Worm (Caenorhabditis elegans) whole organism, L4 larva: ENCODE measurements around the gene ZK829.1.

Source experiments
- D1046.2 ChIP-seq: fragments of 200-800 bp; sonication (Bioruptor generic); IDR thresholded peaks from 2 replicates; pipeline ENCODE4 v1.3.6; 2022; ENCODE audit warnings: missing genetic modification characterization, missing compliant biosample characterization
- F37D6.2 ChIP-seq: sonication (generic microtip); optimal IDR thresholded peaks from 2 replicates; lab custom pipeline; 2016; ENCODE audit warnings: mild to moderate bottlenecking, missing genetic modification characterization, missing compliant biosample characterization
- F44E2.7 ChIP-seq: fragments of 200-800 bp; sonication (Bioruptor generic); IDR thresholded peaks from 2 replicates; pipeline ENCODE4 v2.1.2; 2022; ENCODE audit warnings: missing genetic modification characterization, missing compliant biosample characterization
- F49E8.2 ChIP-seq: sonication (generic microtip); optimal IDR thresholded peaks from 2 replicates; lab custom pipeline; 2016; ENCODE audit warnings: missing compliant biosample characterization, mild to moderate bottlenecking, missing genetic modification characterization, borderline replicate concordance
- Y105C5A.15 ChIP-seq: fragments of 200-800 bp; sonication (Bioruptor generic); IDR thresholded peaks from 2 replicates; pipeline ENCODE4 v1.3.6; 2022; ENCODE audit warnings: missing genetic modification characterization, missing compliant biosample characterization
- Y48G9A.11 ChIP-seq: fragments of 200-800 bp; sonication (Bioruptor generic); IDR thresholded peaks from 2 replicates; pipeline ENCODE4 v1.3.6; 2022; ENCODE audit warnings: missing genetic modification reagents, missing genetic modification characterization, missing compliant biosample characterization
- Y5F2A.4 ChIP-seq: fragments of 200-800 bp; sonication (Bioruptor generic); optimal IDR thresholded peaks from 2 replicates; lab custom pipeline; 2018; ENCODE audit warnings: mild to moderate bottlenecking, missing genetic modification characterization, missing compliant biosample characterization
- Y75B8A.6 ChIP-seq: fragments of 200-800 bp; sonication (Bioruptor generic); IDR thresholded peaks from 2 replicates; pipeline ENCODE4 v1.3.6; 2022; ENCODE audit warnings: missing genetic modification reagents, missing genetic modification characterization, missing compliant biosample characterization
- ZK546.5 ChIP-seq, 2 experiments: sonication (generic microtip); optimal IDR thresholded peaks; 2 replicates each; lab custom pipeline; 2017; ENCODE audit warnings: missing biosample characterization in 2 of 2, missing genetic modification characterization in 2 of 2
- aha-1 ChIP-seq: fragments of 150-350 bp; peaks from one replicate; lab custom pipeline; 2014; ENCODE audit warnings: missing biosample characterization, missing genetic modification characterization
- ama-1 ChIP-seq: fragments of 150-350 bp; optimal IDR thresholded peaks from 2 replicates; lab custom pipeline; 2014; ENCODE audit warnings: inconsistent platforms, mixed read lengths
- attf-4 ChIP-seq: sonication (generic microtip); optimal IDR thresholded peaks from 3 replicates; lab custom pipeline; 2017; ENCODE audit warnings: missing biosample characterization, missing genetic modification characterization
- ceh-44 ChIP-seq: fragments of 200-800 bp; sonication (Bioruptor generic); IDR thresholded peaks from 2 replicates; pipeline ENCODE4 v1.3.6; 2022; ENCODE audit warnings: missing genetic modification reagents, missing genetic modification characterization, missing compliant biosample characterization
- ceh-62 ChIP-seq: sonication (generic microtip); optimal IDR thresholded peaks from 2 replicates; lab custom pipeline; 2017; ENCODE audit warnings: missing biosample characterization, missing genetic modification characterization
- ces-1 ChIP-seq: fragments of 150-350 bp; sonication (generic microtip); optimal IDR thresholded peaks from 4 replicates; lab custom pipeline; 2014; ENCODE audit warnings: missing biosample characterization, missing genetic modification reagents, missing genetic modification characterization
- daf-12 ChIP-seq: fragments of 150-350 bp; optimal IDR thresholded peaks from 2 replicates; lab custom pipeline; 2014; ENCODE audit warnings: missing biosample characterization, missing genetic modification reagents, missing genetic modification characterization
- daf-16 ChIP-seq, 3 experiments: sonication (generic microtip); optimal IDR thresholded peaks; 2 replicates each; lab custom pipeline; 2016 to 2017; ENCODE audit warnings: missing genetic modification characterization in 3 of 3, missing genetic modification reagents in 3 of 3, mild to moderate bottlenecking in 2 of 3, missing compliant biosample characterization in 2 of 3, missing biosample characterization in 1 of 3, moderate library complexity in 1 of 3
- daf-19 ChIP-seq: fragments of 200-800 bp; sonication (Bioruptor generic); conservative IDR thresholded peaks from 2 replicates; pipeline ENCODE4 v1.3.6; 2022; ENCODE audit warnings: missing genetic modification characterization, missing compliant biosample characterization
- daf-8 ChIP-seq: fragments of 200-800 bp; sonication (Bioruptor generic); IDR thresholded peaks from 2 replicates; pipeline ENCODE4 v1.3.6; 2022; ENCODE audit warnings: missing genetic modification characterization, missing compliant biosample characterization
- egl-43 ChIP-seq: fragments of 200-800 bp; sonication (Bioruptor generic); IDR thresholded peaks from 2 replicates; pipeline ENCODE4 v1.3.6; 2022; ENCODE audit warnings: missing genetic modification reagents, missing genetic modification characterization, missing compliant biosample characterization
- fkh-10 ChIP-seq: fragments of 150-350 bp; optimal IDR thresholded peaks from 2 replicates; lab custom pipeline; 2014; ENCODE audit warnings: missing biosample characterization, missing genetic modification reagents, missing genetic modification characterization
- gei-8 ChIP-seq: fragments of 200-800 bp; sonication (Bioruptor generic); optimal IDR thresholded peaks from 2 replicates; lab custom pipeline; 2018; ENCODE audit warnings: mild to moderate bottlenecking, missing genetic modification characterization, missing compliant biosample characterization
- hif-1 ChIP-seq, 2 experiments: sonication (generic microtip); optimal IDR thresholded peaks; 2 replicates each; lab custom pipeline; 2016 to 2017; ENCODE audit warnings: missing compliant biosample characterization in 2 of 2, missing genetic modification characterization in 2 of 2, missing genetic modification reagents in 2 of 2, missing genotype in 2 of 2, mild to moderate bottlenecking in 1 of 2
- hlh-11 ChIP-seq: fragments of 200-800 bp; sonication (Bioruptor generic); optimal IDR thresholded peaks from 2 replicates; lab custom pipeline; 2018; ENCODE audit warnings: mild to moderate bottlenecking, missing genetic modification characterization, missing compliant biosample characterization
- hlh-30 ChIP-seq: sonication (generic microtip); optimal IDR thresholded peaks from 2 replicates; lab custom pipeline; 2017; ENCODE audit warnings: antibody characterized with exemption, mild to moderate bottlenecking, missing genetic modification characterization, missing compliant biosample characterization; ENCODE audit not compliant: insufficient read depth
- lin-13 ChIP-seq: fragments of 150-350 bp; optimal IDR thresholded peaks from 2 replicates; lab custom pipeline; 2014; ENCODE audit warnings: missing biosample characterization, missing genetic modification reagents, missing genetic modification characterization
- lin-29 ChIP-seq: fragments of 200-800 bp; sonication (Bioruptor generic); IDR thresholded peaks from 2 replicates; pipeline ENCODE4 v1.3.6; 2022; ENCODE audit warnings: missing genetic modification reagents, missing genetic modification characterization, missing compliant biosample characterization
- lin-38 ChIP-seq: fragments of 200-800 bp; sonication (Bioruptor generic); IDR thresholded peaks from 2 replicates; pipeline ENCODE4 v1.3.6; 2022; ENCODE audit warnings: missing genetic modification reagents, missing genetic modification characterization, missing compliant biosample characterization
- lir-3 ChIP-seq: sonication (generic microtip); optimal IDR thresholded peaks from 2 replicates; lab custom pipeline; 2016; ENCODE audit warnings: mild to moderate bottlenecking, missing genetic modification characterization, missing compliant biosample characterization
- lsy-2 ChIP-seq, 2 experiments: fragments of 150-350 bp in 1 of 2; sonication (generic microtip) in 1 of 2; optimal IDR thresholded peaks; 2 replicates each; lab custom pipeline; 2014 to 2017; ENCODE audit warnings: missing biosample characterization in 2 of 2, missing genetic modification characterization in 2 of 2
- mdl-1 ChIP-seq, 2 experiments: fragments of 150-350 bp in 1 of 2; sonication (generic microtip) in 1 of 2; optimal IDR thresholded peaks; 2 replicates each; lab custom pipeline; 2014 to 2017; ENCODE audit warnings: missing biosample characterization in 2 of 2, missing genetic modification characterization in 2 of 2
- mdt-29 ChIP-seq: fragments of 200-800 bp; sonication (Bioruptor generic); IDR thresholded peaks from 2 replicates; pipeline ENCODE4 v1.3.6; 2022; ENCODE audit warnings: missing genetic modification reagents, missing genetic modification characterization, missing compliant biosample characterization
- mep-1 ChIP-seq: fragments of 150-350 bp; sonication (generic microtip); optimal IDR thresholded peaks from 3 replicates; lab custom pipeline; 2014; ENCODE audit warnings: missing biosample characterization, missing genetic modification characterization
- mes-2 ChIP-seq: sonication (generic microtip); optimal IDR thresholded peaks from 2 replicates; lab custom pipeline; 2016; ENCODE audit warnings: missing genotype, mild to moderate bottlenecking, missing genetic modification characterization, missing compliant biosample characterization; ENCODE audit not compliant: poor library complexity, severe bottlenecking
- mxl-3 ChIP-seq: fragments of 200-800 bp; sonication (Bioruptor generic); optimal IDR thresholded peaks from 2 replicates; lab custom pipeline; 2018; ENCODE audit warnings: mild to moderate bottlenecking, missing genetic modification characterization, missing compliant biosample characterization
- nhr-10 ChIP-seq: fragments of 150-350 bp; optimal IDR thresholded peaks from 2 replicates; lab custom pipeline; 2014; ENCODE audit warnings: missing biosample characterization, missing genetic modification characterization
- nhr-102 ChIP-seq: sonication (generic microtip); optimal IDR thresholded peaks from 2 replicates; lab custom pipeline; 2016; ENCODE audit warnings: mild to moderate bottlenecking, missing genetic modification characterization, moderate library complexity, missing compliant biosample characterization
- nhr-25 ChIP-seq: sonication (generic microtip); optimal IDR thresholded peaks from 2 replicates; lab custom pipeline; 2017; ENCODE audit warnings: missing genetic modification characterization, mild to moderate bottlenecking, missing compliant biosample characterization, antibody characterized with exemption, moderate library complexity, borderline replicate concordance; ENCODE audit not compliant: insufficient read depth
- nhr-41 ChIP-seq: fragments of 200-800 bp; sonication (Bioruptor generic); IDR thresholded peaks from 2 replicates; pipeline ENCODE4 v1.3.6; 2022; ENCODE audit warnings: missing genetic modification reagents, missing genetic modification characterization, missing compliant biosample characterization
- nhr-6 ChIP-seq: fragments of 150-350 bp; optimal IDR thresholded peaks from 2 replicates; lab custom pipeline; 2014; ENCODE audit warnings: missing biosample characterization, missing genetic modification characterization
- nhr-77 ChIP-seq: fragments of 150-350 bp; optimal IDR thresholded peaks from 2 replicates; lab custom pipeline; 2014; ENCODE audit warnings: missing biosample characterization, missing genetic modification characterization
- pqm-1 ChIP-seq: sonication (generic microtip); optimal IDR thresholded peaks from 2 replicates; lab custom pipeline; 2017; ENCODE audit warnings: missing biosample characterization, missing genetic modification characterization
- rbr-2 ChIP-seq: sonication (generic microtip); optimal IDR thresholded peaks from 2 replicates; lab custom pipeline; 2016; ENCODE audit warnings: missing genotype, missing genetic modification characterization, missing compliant biosample characterization
- sdz-12 ChIP-seq: fragments of 200-800 bp; sonication (Bioruptor generic); optimal IDR thresholded peaks from 2 replicates; lab custom pipeline; 2018; ENCODE audit warnings: mild to moderate bottlenecking, missing genetic modification characterization, missing compliant biosample characterization
- snpc-1.2 ChIP-seq: fragments of 200-800 bp; sonication (Bioruptor generic); IDR thresholded peaks from 2 replicates; pipeline ENCODE4 v1.3.6; 2022; ENCODE audit warnings: missing genetic modification reagents, missing genetic modification characterization, missing compliant biosample characterization
- snpc-4 ChIP-seq: fragments of 150-350 bp; optimal IDR thresholded peaks from 2 replicates; lab custom pipeline; 2014; ENCODE audit warnings: missing biosample characterization, missing genetic modification characterization
- spr-1 ChIP-seq: sonication (generic microtip); optimal IDR thresholded peaks from 2 replicates; lab custom pipeline; 2016; ENCODE audit warnings: mild to moderate bottlenecking, missing genetic modification characterization, missing compliant biosample characterization
- zfp-2 ChIP-seq: sonication (generic microtip); optimal IDR thresholded peaks from 2 replicates; lab custom pipeline; 2016; ENCODE audit warnings: mild to moderate bottlenecking, missing genetic modification characterization, missing compliant biosample characterization
- zfp-3 ChIP-seq: fragments of 200-800 bp; sonication (Bioruptor generic); conservative IDR thresholded peaks from 2 replicates; pipeline ENCODE4 v1.3.6; 2022; ENCODE audit warnings: missing genetic modification reagents, missing genetic modification characterization, missing compliant biosample characterization
- zip-2 ChIP-seq: fragments of 150-350 bp; optimal IDR thresholded peaks from 2 replicates; lab custom pipeline; 2014; ENCODE audit warnings: missing biosample characterization, missing genetic modification characterization

The ZK829.1 gene

DNA sequence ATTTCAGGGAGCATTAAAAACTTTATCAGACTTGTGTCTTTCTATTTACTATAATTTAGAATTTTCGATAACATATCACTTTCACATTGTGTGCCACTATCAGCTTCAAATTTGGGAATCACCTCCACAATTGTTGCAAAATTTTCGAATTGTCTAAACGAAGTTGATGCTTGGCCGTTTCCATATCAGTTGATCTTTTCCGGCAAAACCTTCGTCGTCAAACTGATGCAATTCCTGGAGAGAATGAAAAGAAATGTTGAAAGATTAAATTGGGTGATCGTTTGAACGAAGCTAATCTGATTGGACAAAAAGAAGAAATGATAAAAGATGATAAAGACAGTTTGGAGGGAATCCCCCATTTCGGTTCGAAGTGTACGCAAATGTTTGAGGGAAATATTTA lies 13.4 kb upstream of the ZK829.1 start (continued):
- TF ChIP-seq fkh-10 (GFP tag; lab: Kevin White, UChicago) (no peak), zfp-2 (tag; lab: Kevin White, UChicago) (no peak), lin-29 (GFP tag; lab: Robert Waterston, UW) (no peak), nhr-77 (tag; lab: Kevin White, UChicago) (peak; percentile 60), hlh-30 (tag; lab: Kevin White, UChicago) (no peak), Y5F2A.4 (GFP tag; lab: Kevin White, UChicago) (no peak), lir-3 (tag; lab: Kevin White, UChicago) (no peak), snpc-1.2 (GFP tag; lab: Robert Waterston, UW) (no peak), daf-16 (GFP tag; optimal IDR thresholded peaks at IDR 0.05; lab: Kevin White, UChicago) (peak in 1 of 2 experiments; percentile 73), daf-16 (tag; optimal IDR thresholded peaks at IDR 0.05; lab: Kevin White, UChicago) (peak; percentile 92), Y48G9A.11 (GFP tag; lab: Robert Waterston, UW) (peak; percentile 7; the same call in 1 of the 2 replicates), ceh-44 (GFP tag; lab: Robert Waterston, UW) (no peak), ama-1 (peak; percentile 55), aha-1 (tag; lab: Kevin White, UChicago) (peak; percentile 95), mdt-29 (GFP tag; lab: Robert Waterston, UW) (peak; percentile 66; the same call in 1 of the 2 replicates), nhr-6 (tag; lab: Kevin White, UChicago) (no peak), nhr-102 (peak; percentile 33), daf-12 (no peak), daf-19 (no peak), snpc-4 (tag; lab: Kevin White, UChicago) (no peak), rbr-2 (no peak), lin-38 (GFP tag; lab: Robert Waterston, UW) (peak; percentile 46), hlh-11 (tag; lab: Kevin White, UChicago) (peak; percentile 82), gei-8 (peak; percentile 81), zfp-3 (GFP tag; lab: Robert Waterston, UW) (peak; percentile 69; the same call in 1 of the 2 replicates), D1046.2 (GFP tag; lab: Robert Waterston, UW) (no peak), nhr-41 (GFP tag; lab: Robert Waterston, UW) (no peak), egl-43 (GFP tag; lab: Robert Waterston, UW) (no peak), daf-8 (GFP tag; lab: Robert Waterston, UW) (no peak), attf-4 (no peak), pqm-1 (tag; lab: Kevin White, UChicago) (peak; percentile 90), sdz-12 (no peak), spr-1 (tag; lab: Kevin White, UChicago) (no peak), ces-1 (GFP tag; lab: Kevin White, UChicago) (no peak), F44E2.7 (GFP tag; lab: Robert Waterston, UW) (no peak), lsy-2 (tag; optimal IDR thresholded peaks at IDR 0.05; lab: Kevin White, UChicago) (peak; percentile 28 to 60), ceh-62 (no peak), mdl-1 (tag; optimal IDR thresholded peaks at IDR 0.05; lab: Kevin White, UChicago) (peak; percentile 34 to 76), Y105C5A.15 (no peak), F49E8.2 (no peak), mep-1 (peak; percentile 86), hif-1 (tag; optimal IDR thresholded peaks at IDR 0.05; lab: Kevin White, UChicago) (peak in 1 of 2 experiments; percentile 2), ZK546.5 (tag; optimal IDR thresholded peaks at IDR 0.05; lab: Kevin White, UChicago) (no peak), mes-2 (tag; lab: Kevin White, UChicago) (peak; percentile 65), nhr-10 (tag; lab: Kevin White, UChicago) (peak; percentile 86), zip-2 (tag; lab: Kevin White, UChicago) (no peak), lin-13 (GFP tag; lab: Kevin White, UChicago) (no peak), nhr-25 (tag; lab: Kevin White, UChicago) (no peak), mxl-3 (GFP tag; lab: Kevin White, UChicago) (peak; percentile 51), F37D6.2 (tag; lab: Kevin White, UChicago) (no peak), Y75B8A.6 (GFP tag; lab: Robert Waterston, UW) (peak; percentile 69; the same call in 1 of the 2 replicates)
